Worm (Caenorhabditis elegans): Measurements from ENCODE around the gene hal-3.

- no peak for TF ChIP-seq ama-1 (optimal IDR thresholded peaks at IDR 0.05)
- TF ChIP-seq dmd-6 (GFP tag; IDR thresholded peaks at IDR 0.05), result no peak
- TF ChIP-seq nhr-10 (tag; optimal IDR thresholded peaks at IDR 0.05), result no peak
- no peak for TF ChIP-seq egl-27 (tag; optimal IDR thresholded peaks at IDR 0.05)
- no peak for TF ChIP-seq lin-39 (tag; optimal IDR thresholded peaks at IDR 0.05)
- no peak for TF ChIP-seq dpl-1 (GFP tag; optimal IDR thresholded peaks at IDR 0.05)
- TF ChIP-seq lsy-2 (tag; optimal IDR thresholded peaks at IDR 0.05), result no peak
- no peak for TF ChIP-seq spr-1 (tag; optimal IDR thresholded peaks at IDR 0.05)
These were observed 24.2 kb downstream of the hal-3 start, which contains the start of gene parp-2 for ce11 chrII:9592737-9593136.

Data from whole organism, L4 larva.